Fruit fly (Drosophila melanogaster) whole organism, prepupa: Measurements from ENCODE around the gene Ir68b.

Experiments
- Blimp-1 ChIP-seq: fragments of 200-800 bp; sonication (Bioruptor generic); optimal IDR thresholded peaks from 3 replicates; lab custom pipeline; 2017; ENCODE audit warnings: missing biosample characterization, missing genetic modification characterization, mild to moderate bottlenecking, moderate library complexity, missing genetic modification reagents
- CG10631 ChIP-seq: fragments of 200-800 bp; sonication (Bioruptor generic); optimal IDR thresholded peaks from 2 replicates; lab custom pipeline; 2016; ENCODE audit warnings: missing biosample characterization, missing genetic modification characterization
- CG10669 ChIP-seq: fragments of 200-800 bp; sonication (Bioruptor generic); optimal IDR thresholded peaks from 3 replicates; lab custom pipeline; 2018; ENCODE audit warnings: missing biosample characterization, mild to moderate bottlenecking, missing genetic modification characterization, moderate library complexity
- CG11294 ChIP-seq: fragments of 200-800 bp; sonication (Bioruptor generic); IDR thresholded peaks from 2 replicates; pipeline ENCODE4 v1.3.6; 2022; ENCODE audit warnings: missing biosample characterization, missing genetic modification characterization
- CG11762 ChIP-seq: fragments of 200-800 bp; sonication (Bioruptor generic); optimal IDR thresholded peaks from 3 replicates; lab custom pipeline; 2016; ENCODE audit warnings: missing biosample characterization, missing genetic modification characterization; ENCODE audit not compliant: insufficient read depth
- CG11902 ChIP-seq: fragments of 200-800 bp; sonication (Bioruptor generic); optimal IDR thresholded peaks from 3 replicates; lab custom pipeline; 2016; ENCODE audit warnings: missing biosample characterization, missing genetic modification characterization
- CG15336 ChIP-seq: fragments of 200-800 bp; sonication (Bioruptor generic); IDR thresholded peaks from 2 replicates; pipeline ENCODE4 v1.3.6; 2022; ENCODE audit warnings: missing biosample characterization, missing genetic modification characterization
- CG1621 ChIP-seq: fragments of 200-800 bp; sonication (Bioruptor generic); optimal IDR thresholded peaks from 3 replicates; lab custom pipeline; 2018; ENCODE audit warnings: missing biosample characterization, mild to moderate bottlenecking, missing genetic modification characterization
- CG3032 ChIP-seq: fragments of 200-800 bp; optimal IDR thresholded peaks from 2 replicates; lab custom pipeline; 2019; ENCODE audit warnings: missing biosample characterization, mild to moderate bottlenecking, missing genetic modification characterization, moderate library complexity
- CG31627 ChIP-seq: fragments of 200-800 bp; sonication (Bioruptor generic); optimal IDR thresholded peaks from 3 replicates; lab custom pipeline; 2016; ENCODE audit warnings: missing biosample characterization, missing genetic modification characterization
- CG32006 ChIP-seq: fragments of 200-800 bp; sonication (Bioruptor generic); optimal IDR thresholded peaks from 3 replicates; lab custom pipeline; 2017; ENCODE audit warnings: missing biosample characterization, mild to moderate bottlenecking, missing genetic modification characterization
- CG34406 ChIP-seq: fragments of 200-800 bp; sonication (Bioruptor generic); optimal IDR thresholded peaks from 3 replicates; lab custom pipeline; 2016; ENCODE audit warnings: missing biosample characterization, missing genetic modification characterization
- CG3919 ChIP-seq: fragments of 200-800 bp; sonication (Bioruptor generic); optimal IDR thresholded peaks from 3 replicates; lab custom pipeline; 2016; ENCODE audit warnings: missing biosample characterization, missing genetic modification characterization
- CG4318 ChIP-seq: fragments of 200-800 bp; sonication (Bioruptor generic); optimal IDR thresholded peaks from 3 replicates; lab custom pipeline; 2017; ENCODE audit warnings: missing biosample characterization, mild to moderate bottlenecking, missing genetic modification characterization
- CG6163 ChIP-seq: fragments of 200-800 bp; sonication (Bioruptor generic); IDR thresholded peaks from 3 replicates; pipeline ENCODE4 v1.3.6; 2022; ENCODE audit warnings: missing biosample characterization, missing genetic modification characterization
- CG6276 ChIP-seq: fragments of 200-800 bp; sonication (Bioruptor generic); optimal IDR thresholded peaks from 2 replicates; lab custom pipeline; 2017; ENCODE audit warnings: missing biosample characterization, mild to moderate bottlenecking, missing genetic modification characterization
- CG6854 ChIP-seq: fragments of 200-800 bp; sonication (Bioruptor generic); optimal IDR thresholded peaks from 2 replicates; lab custom pipeline; 2017; ENCODE audit warnings: missing biosample characterization, mild to moderate bottlenecking, missing genetic modification characterization
- CG7368 ChIP-seq: fragments of 200-800 bp; sonication (Bioruptor generic); optimal IDR thresholded peaks from 3 replicates; lab custom pipeline; 2016; ENCODE audit warnings: missing biosample characterization, missing genetic modification characterization
- CG8119 ChIP-seq: fragments of 200-800 bp; sonication (Bioruptor generic); IDR thresholded peaks from 3 replicates; pipeline ENCODE4 v1.3.6; 2022; ENCODE audit warnings: missing biosample characterization, missing genetic modification characterization
- CG8319 ChIP-seq: fragments of 200-800 bp; sonication (Bioruptor generic); optimal IDR thresholded peaks from 3 replicates; lab custom pipeline; 2016; ENCODE audit warnings: missing biosample characterization, missing genetic modification characterization
- CG9139 ChIP-seq: fragments of 200-800 bp; sonication (Bioruptor generic); optimal IDR thresholded peaks from 3 replicates; lab custom pipeline; 2017; ENCODE audit warnings: missing biosample characterization, mild to moderate bottlenecking, missing genetic modification characterization
- Eip75B ChIP-seq: fragments of 200-800 bp; sonication (Bioruptor generic); optimal IDR thresholded peaks from 3 replicates; lab custom pipeline; 2016; ENCODE audit warnings: missing biosample characterization, missing genetic modification characterization
- Eip78C ChIP-seq: fragments of 200-800 bp; sonication (Bioruptor generic); peaks from one replicate; lab custom pipeline; 2016; ENCODE audit warnings: missing biosample characterization, missing genetic modification characterization
- Eip93F ChIP-seq: fragments of 200-800 bp; sonication (Bioruptor generic); optimal IDR thresholded peaks from 2 replicates; lab custom pipeline; 2016; ENCODE audit warnings: missing biosample characterization, mild to moderate bottlenecking, missing genetic modification characterization
- Ets21C ChIP-seq: fragments of 200-800 bp; sonication (Bioruptor generic); optimal IDR thresholded peaks from 3 replicates; lab custom pipeline; 2016; ENCODE audit warnings: missing biosample characterization, missing genetic modification characterization
- Ets96B ChIP-seq: fragments of 200-800 bp; optimal IDR thresholded peaks from 2 replicates; lab custom pipeline; 2019; ENCODE audit warnings: missing biosample characterization, mild to moderate bottlenecking, missing genetic modification characterization, moderate library complexity
- Gug ChIP-seq: fragments of 200-800 bp; sonication (Bioruptor generic); IDR thresholded peaks from 2 replicates; pipeline ENCODE4 v1.3.6; 2022; ENCODE audit warnings: missing biosample characterization, missing genetic modification characterization
- Hr38 ChIP-seq: sonication (Bioruptor generic); optimal IDR thresholded peaks from 2 replicates; lab custom pipeline; 2016; ENCODE audit warnings: missing biosample characterization, missing genetic modification characterization
- Hr4 ChIP-seq: fragments of 200-800 bp; sonication (Bioruptor generic); optimal IDR thresholded peaks from 3 replicates; lab custom pipeline; 2016; ENCODE audit warnings: missing biosample characterization, missing genetic modification characterization
- Lpt ChIP-seq: fragments of 200-800 bp; sonication (Bioruptor generic); optimal IDR thresholded peaks from 3 replicates; lab custom pipeline; 2016; ENCODE audit warnings: missing biosample characterization, missing genetic modification characterization
- OdsH ChIP-seq: fragments of 200-800 bp; sonication (Bioruptor generic); optimal IDR thresholded peaks from 3 replicates; lab custom pipeline; 2016; ENCODE audit warnings: missing biosample characterization, missing genetic modification characterization
- Smox ChIP-seq: fragments of 200-800 bp; sonication (Bioruptor generic); optimal IDR thresholded peaks from 3 replicates; lab custom pipeline; 2016; ENCODE audit warnings: missing biosample characterization, missing genetic modification characterization
- Sox102F ChIP-seq: fragments of 200-800 bp; sonication (Bioruptor generic); optimal IDR thresholded peaks from 2 replicates; lab custom pipeline; 2016; ENCODE audit warnings: missing biosample characterization, mild to moderate bottlenecking, missing genetic modification characterization
- Sox15 ChIP-seq: fragments of 200-800 bp; sonication (Bioruptor generic); optimal IDR thresholded peaks from 3 replicates; lab custom pipeline; 2016; ENCODE audit warnings: missing biosample characterization, missing genetic modification characterization
- achi ChIP-seq: fragments of 200-800 bp; sonication (Bioruptor generic); optimal IDR thresholded peaks from 3 replicates; lab custom pipeline; 2016; ENCODE audit warnings: missing biosample characterization, missing genetic modification characterization
- acj6 ChIP-seq: fragments of 200-800 bp; sonication (Bioruptor generic); optimal IDR thresholded peaks from 3 replicates; lab custom pipeline; 2016; ENCODE audit warnings: missing biosample characterization, missing genetic modification characterization
- dsx ChIP-seq: fragments of 200-800 bp; optimal IDR thresholded peaks from 3 replicates; lab custom pipeline; 2019; ENCODE audit warnings: missing biosample characterization, mild to moderate bottlenecking, missing genetic modification characterization, moderate library complexity; ENCODE audit not compliant: poor library complexity, severe bottlenecking
- eg ChIP-seq: fragments of 200-800 bp; sonication (Bioruptor generic); IDR thresholded peaks from 3 replicates; pipeline ENCODE4 v1.3.6; 2022; ENCODE audit warnings: missing biosample characterization, missing genetic modification characterization
- esn ChIP-seq: fragments of 200-800 bp; sonication (Bioruptor generic); optimal IDR thresholded peaks from 2 replicates; lab custom pipeline; 2016; ENCODE audit warnings: missing biosample characterization, mild to moderate bottlenecking, missing genetic modification characterization, moderate library complexity
- fd59A ChIP-seq: fragments of 200-800 bp; sonication (Bioruptor generic); optimal IDR thresholded peaks from 2 replicates; lab custom pipeline; 2017; ENCODE audit warnings: missing biosample characterization, mild to moderate bottlenecking, missing genetic modification characterization, missing genetic modification reagents
- fd85E ChIP-seq: fragments of 200-800 bp; sonication (Bioruptor generic); optimal IDR thresholded peaks from 3 replicates; lab custom pipeline; 2016; ENCODE audit warnings: missing biosample characterization, missing genetic modification characterization
- fkh ChIP-seq: fragments of 200-800 bp; sonication (Bioruptor generic); optimal IDR thresholded peaks from 3 replicates; lab custom pipeline; 2017; ENCODE audit warnings: missing biosample characterization, mild to moderate bottlenecking, missing genetic modification characterization, moderate library complexity
- lz ChIP-seq: fragments of 200-800 bp; sonication (Bioruptor generic); optimal IDR thresholded peaks from 3 replicates; lab custom pipeline; 2016; ENCODE audit warnings: missing biosample characterization, missing genetic modification characterization
- net ChIP-seq: fragments of 200-800 bp; sonication (Bioruptor generic); optimal IDR thresholded peaks from 3 replicates; lab custom pipeline; 2016; ENCODE audit warnings: missing biosample characterization, missing genetic modification characterization
- pdm3 ChIP-seq: fragments of 200-800 bp; sonication (Bioruptor generic); optimal IDR thresholded peaks from 3 replicates; lab custom pipeline; 2016; ENCODE audit warnings: missing biosample characterization, missing genetic modification characterization
- salr ChIP-seq, 2 experiments: fragments of 200-800 bp; sonication (Bioruptor generic); optimal IDR thresholded peaks; 3 replicates each; lab custom pipeline; 2016 to 2018; ENCODE audit warnings: missing biosample characterization in 2 of 2, missing genetic modification characterization in 2 of 2, mild to moderate bottlenecking in 1 of 2
- spab ChIP-seq: fragments of 200-800 bp; sonication (Bioruptor generic); optimal IDR thresholded peaks from 2 replicates; lab custom pipeline; 2017; ENCODE audit warnings: missing biosample characterization, mild to moderate bottlenecking, missing genetic modification characterization, missing genetic modification reagents
- svp ChIP-seq: fragments of 200-800 bp; sonication (Bioruptor generic); peaks from one replicate; lab custom pipeline; 2016; ENCODE audit warnings: missing biosample characterization, missing genetic modification characterization
- topi ChIP-seq: fragments of 200-800 bp; sonication (Bioruptor generic); optimal IDR thresholded peaks from 3 replicates; lab custom pipeline; 2016; ENCODE audit warnings: missing biosample characterization, missing genetic modification characterization
- vri ChIP-seq: fragments of 200-800 bp; sonication (Bioruptor generic); optimal IDR thresholded peaks from 3 replicates; lab custom pipeline; 2016; ENCODE audit warnings: missing biosample characterization, mild to moderate bottlenecking, missing genetic modification characterization

Gene Ir68b

DNA sequence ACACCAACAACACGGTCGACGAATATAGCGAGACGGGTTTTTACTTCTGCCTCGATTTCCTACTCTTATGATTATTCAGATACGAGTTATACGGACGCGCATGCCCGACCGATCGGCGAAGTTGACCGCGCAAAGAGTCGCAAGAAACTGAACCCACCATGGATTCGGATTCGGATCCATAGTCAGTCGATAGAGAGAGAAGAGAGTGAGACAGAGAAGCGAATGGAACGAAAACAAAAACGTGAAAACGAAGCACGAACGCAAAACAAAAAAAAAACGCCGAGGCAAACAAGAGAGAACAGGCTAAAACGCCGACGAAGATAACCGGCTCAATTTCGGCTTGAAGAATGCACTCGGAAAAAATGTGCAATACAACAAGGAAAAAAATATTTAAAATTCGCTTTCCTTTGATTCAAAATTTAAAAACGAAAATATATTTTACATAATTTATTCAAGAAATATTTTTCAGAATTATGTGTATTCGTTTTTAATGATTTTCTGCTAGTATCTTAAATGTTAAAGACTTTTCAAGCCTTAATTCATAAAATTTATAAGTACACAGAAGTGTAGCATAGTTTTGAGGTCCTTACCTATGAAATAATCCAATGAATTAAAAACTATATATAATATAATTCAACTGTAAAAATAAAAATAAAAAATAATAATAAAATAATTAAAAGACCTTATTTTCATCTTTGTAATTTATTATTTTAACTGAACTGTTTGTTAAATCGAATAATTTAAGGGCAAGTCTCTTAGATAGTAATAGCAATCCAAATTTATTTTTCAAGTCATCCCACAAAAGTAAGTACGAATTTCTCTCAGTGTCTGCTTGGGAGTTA lies 45.3 kb downstream of the Ir68b start, which contains the start of gene Sema5c:
Gene Sema5c (minus strand): TSS at position 152 of the 842 bp plus-strand sequence.
- TF ChIP-seq net (GFP tag; lab: Kevin White, UChicago) (peak; percentile 67), Hr38 (GFP tag; lab: Kevin White, UChicago) (no peak), CG8119 (GFP tag; lab: Robert Waterston, UW) (peak; percentile 63), Ets21C (GFP tag; lab: Kevin White, UChicago) (peak; percentile 13), CG4318 (peak; percentile 77), esn (GFP tag; lab: Kevin White, UChicago) (peak; percentile 78), achi (GFP tag; lab: Kevin White, UChicago) (peak; percentile 62), Hr4 (GFP tag; lab: Kevin White, UChicago) (peak; percentile 48), CG32006 (GFP tag; lab: Kevin White, UChicago) (peak; percentile 86), OdsH (GFP tag; lab: Kevin White, UChicago) (peak; percentile 53), fd59A (GFP tag; lab: Kevin White, UChicago) (peak; percentile 28), CG6854 (GFP tag; lab: Kevin White, UChicago) (peak; percentile 53), Sox102F (GFP tag; lab: Kevin White, UChicago) (peak; percentile 45), CG8319 (peak; percentile 13), Ets96B (tag; lab: Kevin White, UChicago) (peak; percentile 46), Eip75B (GFP tag; lab: Kevin White, UChicago) (peak; percentile 25), CG11902 (peak; percentile 46), CG11762 (no peak), CG6163 (GFP tag; lab: Robert Waterston, UW) (peak; percentile 84), eg (GFP tag; lab: Robert Waterston, UW) (peak; percentile 72), CG10669 (GFP tag; lab: Kevin White, UChicago) (peak; percentile 45), Lpt (peak; percentile 67), CG3919 (GFP tag; lab: Kevin White, UChicago) (peak; percentile 64), acj6 (GFP tag; lab: Kevin White, UChicago) (peak; percentile 70), Sox15 (GFP tag; lab: Kevin White, UChicago) (peak; percentile 31), CG11294 (no peak; the same call in 1 of the 2 replicates), CG10631 (peak; percentile 81), Smox (GFP tag; lab: Kevin White, UChicago) (peak; percentile 24), vri (peak; percentile 74), Eip93F (GFP tag; lab: Kevin White, UChicago) (no peak), spab (GFP tag; lab: Kevin White, UChicago) (peak; percentile 56), CG34406 (peak; percentile 76), Eip78C (GFP tag; lab: Kevin White, UChicago) (peak; percentile 80), CG1621 (tag; lab: Kevin White, UChicago) (peak; percentile 53), CG9139 (GFP tag; lab: Kevin White, UChicago) (peak; percentile 64), svp (GFP tag; lab: Kevin White, UChicago) (peak; percentile 89), fd85E (GFP tag; lab: Kevin White, UChicago) (no peak), salr (GFP tag; optimal IDR thresholded peaks at IDR 0.05; lab: Kevin White, UChicago) (peak; percentile 48 to 91), Blimp-1 (GFP tag; lab: Kevin White, UChicago) (peak; percentile 56), topi (GFP tag; lab: Kevin White, UChicago) (peak; percentile 42), pdm3 (GFP tag; lab: Kevin White, UChicago) (peak; percentile 42), CG31627 (peak; percentile 41), dsx (peak; percentile 61), lz (GFP tag; lab: Kevin White, UChicago) (peak; percentile 44), Gug (GFP tag; lab: Robert Waterston, UW) (peak; percentile 50), CG7368 (GFP tag; lab: Kevin White, UChicago) (no peak), CG6276 (GFP tag; lab: Kevin White, UChicago) (peak; percentile 77), CG15336 (GFP tag; lab: Robert Waterston, UW) (peak; percentile 52; the same call in 1 of the 2 replicates), CG3032 (peak; percentile 75), fkh (peak; percentile 53)
